Fruit fly (Drosophila melanogaster): ENCODE measurements around the gene CG45071.
A peak's percentile ranks its signal among the peaks of the same experiment; 100 is the strongest.

Gene CG45071

dm6 chr3L:15107158-15107775, 1.6 kb downstream of the CG45071 start (continued):
- TF ChIP-seq grn (GFP tag; optimal IDR thresholded peaks at IDR 0.05) (no peak), CG1647 (GFP tag; optimal IDR thresholded peaks at IDR 0.05) (no peak), H15 (GFP tag; IDR thresholded peaks at IDR 0.05) (no peak), Lim3 (GFP tag; IDR thresholded peaks at IDR 0.05) (no peak), CG17361 (GFP tag; IDR thresholded peaks at IDR 0.05) (no peak), CG7963 (GFP tag; IDR thresholded peaks at IDR 0.05; ENCODE audit: partially characterized antibody) (no peak), Scr (GFP tag; IDR thresholded peaks at IDR 0.05; ENCODE audit: partially characterized antibody) (no peak), CG3065 (GFP tag; optimal IDR thresholded peaks at IDR 0.05) (no peak), CG6689 (GFP tag; IDR thresholded peaks at IDR 0.05) (no peak), gcm (GFP tag; optimal IDR thresholded peaks at IDR 0.05) (no peak), CG1529 (GFP tag; optimal IDR thresholded peaks at IDR 0.05) (no peak), zf30C (GFP tag; optimal IDR thresholded peaks at IDR 0.05) (no peak), CG17829 (tag; optimal IDR thresholded peaks at IDR 0.05) (no peak), Opbp (GFP tag; IDR thresholded peaks at IDR 0.05; ENCODE audit: partially characterized antibody) (no peak), CG1832 (GFP tag; optimal IDR thresholded peaks at IDR 0.05) (no peak), CHES-1-like (GFP tag; optimal IDR thresholded peaks at IDR 0.05) (no peak), C15 (GFP tag; IDR thresholded peaks at IDR 0.05) (no peak), CG4820 (GFP tag; optimal IDR thresholded peaks at IDR 0.05) (no peak), ranshi (GFP tag; IDR thresholded peaks at IDR 0.05) (no peak), CG11093 (GFP tag; IDR thresholded peaks at IDR 0.05) (no peak), her (GFP tag; optimal IDR thresholded peaks at IDR 0.05) (no peak), corto (GFP tag; optimal IDR thresholded peaks at IDR 0.05) (no peak), Nf-YA (GFP tag; IDR thresholded peaks at IDR 0.05) (no peak), Nf-YB (GFP tag; optimal IDR thresholded peaks at IDR 0.05) (no peak), slp2 (GFP tag; optimal IDR thresholded peaks at IDR 0.05) (no peak), CG2889 (GFP tag; IDR thresholded peaks at IDR 0.05) (peak; percentile 13; the same call in 1 of the 3 replicates), hkb (optimal IDR thresholded peaks at IDR 0.05) (no peak), hkb (GFP tag; IDR thresholded peaks at IDR 0.05) (no peak), CG6683 (GFP tag; optimal IDR thresholded peaks at IDR 0.05) (no peak), HmgD (GFP tag; optimal IDR thresholded peaks at IDR 0.05) (no peak), Med (GFP tag) (peak; percentile 50), hth (optimal IDR thresholded peaks at IDR 0.05) (no peak), CG15601 (tag; optimal IDR thresholded peaks at IDR 0.05) (no peak), Hey (tag; optimal IDR thresholded peaks at IDR 0.05) (no peak), bbx (GFP tag; IDR thresholded peaks at IDR 0.05; ENCODE audit: partially characterized antibody) (peak; percentile 46; the same call in 1 of the 2 replicates), CG11560 (tag; IDR thresholded peaks at IDR 0.05) (no peak), tll (GFP tag; optimal IDR thresholded peaks at IDR 0.05) (no peak), sd (tag; optimal IDR thresholded peaks at IDR 0.05) (peak; percentile 5), stwl (tag; optimal IDR thresholded peaks at IDR 0.05) (no peak), CG6272 (GFP tag; IDR thresholded peaks at IDR 0.05) (no peak), phol (tag; optimal IDR thresholded peaks at IDR 0.05) (no peak), YL-1 (GFP tag; optimal IDR thresholded peaks at IDR 0.05) (no peak), CG6854 (GFP tag; optimal IDR thresholded peaks at IDR 0.05) (peak; percentile 69), slbo (GFP tag; IDR thresholded peaks at IDR 0.05) (no peak), NFAT (GFP tag; IDR thresholded peaks at IDR 0.05) (no peak), twi (tag; optimal IDR thresholded peaks at IDR 0.05) (no peak), ham (GFP tag; IDR thresholded peaks at IDR 0.05) (no peak), az2 (GFP tag; optimal IDR thresholded peaks at IDR 0.05) (no peak), Hr39 (optimal IDR thresholded peaks at IDR 0.05) (no peak), HHEX (GFP tag; optimal IDR thresholded peaks at IDR 0.05) (no peak), Gug (GFP tag; IDR thresholded peaks at IDR 0.05) (no peak), CG6654 (GFP tag; optimal IDR thresholded peaks at IDR 0.05) (no peak)

Data from whole organism, embryonic.